Fruit fly (Drosophila melanogaster): ENCODE measurements around the gene mri.
A peak's percentile ranks its signal among the peaks of the same experiment; 100 is the strongest.

mri gene

DNA sequence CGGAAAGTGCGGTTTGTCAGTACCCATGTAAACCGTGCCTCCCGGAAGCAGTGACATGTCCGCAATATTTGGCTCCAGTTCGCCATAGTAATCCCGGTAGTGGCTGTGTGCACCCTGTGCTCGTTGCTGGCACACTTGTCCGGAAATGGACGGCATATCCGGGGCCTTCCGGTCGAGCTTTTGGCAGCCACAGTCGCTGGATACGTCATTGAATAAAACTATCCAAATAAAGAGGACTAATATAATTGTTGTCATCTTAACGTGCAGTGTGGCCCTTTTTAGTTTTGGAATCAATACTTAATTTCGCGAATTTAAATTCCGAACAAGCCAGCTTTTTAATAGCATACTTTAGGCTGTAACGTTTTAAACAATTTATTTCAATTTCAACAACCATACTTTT lies 24.0 kb upstream of the mri start, which contains the start of gene CG7049 (continued):
- TF ChIP-seq eg (GFP tag; IDR thresholded peaks at IDR 0.05) (no peak), Ets21C (GFP tag; optimal IDR thresholded peaks at IDR 0.05) (no peak), CG8632 (GFP tag; optimal IDR thresholded peaks at IDR 0.05) (no peak), CG6276 (GFP tag; optimal IDR thresholded peaks at IDR 0.05) (no peak)

DNA sequence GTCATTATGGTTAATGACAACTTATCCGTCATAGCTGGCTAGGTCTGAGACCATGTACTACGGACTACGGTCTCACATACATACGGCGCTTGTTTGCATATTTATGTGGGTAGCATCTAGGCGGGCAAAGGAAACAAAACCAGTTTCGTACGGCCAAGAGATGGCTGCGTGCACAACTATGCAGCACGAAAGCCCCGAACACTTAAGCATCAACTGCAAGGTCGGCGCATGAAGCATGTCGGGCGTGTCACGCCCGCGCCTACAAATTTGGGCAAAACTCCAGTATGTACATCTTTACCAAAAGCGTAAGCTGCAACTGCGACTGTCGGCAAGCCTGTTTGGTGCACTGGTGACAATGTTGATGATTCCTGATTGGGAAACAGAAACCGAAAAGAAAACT lies 22.0 kb upstream of the mri start:
- TF ChIP-seq eg (GFP tag; IDR thresholded peaks at IDR 0.05): 0 out of 3 replicates have a peak, but pooled peaks have one; percentile 28
- TF ChIP-seq CG6163 (GFP tag; IDR thresholded peaks at IDR 0.05): no peak
- TF ChIP-seq svp (GFP tag): no peak
- no peak for TF ChIP-seq Hr39 (GFP tag; optimal IDR thresholded peaks at IDR 0.05)
- no peak for TF ChIP-seq Sox102F (GFP tag; optimal IDR thresholded peaks at IDR 0.05)
- no peak for TF ChIP-seq CG8319 (GFP tag; optimal IDR thresholded peaks at IDR 0.05)
- TF ChIP-seq CG16779 (tag; optimal IDR thresholded peaks at IDR 0.05): no peak
- no peak for TF ChIP-seq OdsH (GFP tag; optimal IDR thresholded peaks at IDR 0.05)
- TF ChIP-seq Ets96B (tag; optimal IDR thresholded peaks at IDR 0.05): no peak
- TF ChIP-seq achi (GFP tag; optimal IDR thresholded peaks at IDR 0.05): no peak
- no peak for TF ChIP-seq esn (GFP tag; optimal IDR thresholded peaks at IDR 0.05)
- peak; percentile 83 for TF ChIP-seq CG1621 (tag; optimal IDR thresholded peaks at IDR 0.05)
- TF ChIP-seq Gug (GFP tag; IDR thresholded peaks at IDR 0.05): no peak
- TF ChIP-seq Eip93F (GFP tag; optimal IDR thresholded peaks at IDR 0.05): no peak
- no peak for TF ChIP-seq salr (GFP tag; optimal IDR thresholded peaks at IDR 0.05)
- no peak for TF ChIP-seq Sox14 (GFP tag; optimal IDR thresholded peaks at IDR 0.05)
- TF ChIP-seq vri (GFP tag; optimal IDR thresholded peaks at IDR 0.05): no peak
- TF ChIP-seq CG8632 (GFP tag; optimal IDR thresholded peaks at IDR 0.05): no peak
- peak; percentile 23 to 62 for TF ChIP-seq ss (GFP tag; optimal IDR thresholded peaks at IDR 0.05)
- peak; percentile 11 for TF ChIP-seq fkh (GFP tag; optimal IDR thresholded peaks at IDR 0.05)
- no peak for TF ChIP-seq Eip75B (GFP tag; optimal IDR thresholded peaks at IDR 0.05)
- no peak for TF ChIP-seq Blimp-1 (GFP tag; optimal IDR thresholded peaks at IDR 0.05)
- no peak for TF ChIP-seq CG6854 (GFP tag; optimal IDR thresholded peaks at IDR 0.05)
- no peak for TF ChIP-seq CG11762 (GFP tag; optimal IDR thresholded peaks at IDR 0.05; ENCODE audit: insufficient read depth)
- TF ChIP-seq CG4318 (GFP tag; optimal IDR thresholded peaks at IDR 0.05): no peak
- no peak for TF ChIP-seq dac (GFP tag; optimal IDR thresholded peaks at IDR 0.05)
- TF ChIP-seq Eip78C (GFP tag): peak; percentile 46
- TF ChIP-seq CG8119 (GFP tag; IDR thresholded peaks at IDR 0.05): no peak
- TF ChIP-seq CG10669 (GFP tag; optimal IDR thresholded peaks at IDR 0.05): no peak
- no peak for TF ChIP-seq Met (GFP tag; optimal IDR thresholded peaks at IDR 0.05)
- TF ChIP-seq fd59A (GFP tag; optimal IDR thresholded peaks at IDR 0.05): no peak
- TF ChIP-seq CG11294 (GFP tag; IDR thresholded peaks at IDR 0.05): no peak
- peak; percentile 9 for TF ChIP-seq dsx (GFP tag; optimal IDR thresholded peaks at IDR 0.05; ENCODE audit: poor library complexity, severe bottlenecking)
- no peak for TF ChIP-seq CG10631 (GFP tag; optimal IDR thresholded peaks at IDR 0.05)
- no peak for TF ChIP-seq Sox15 (GFP tag; optimal IDR thresholded peaks at IDR 0.05)
- TF ChIP-seq CG32006 (GFP tag; optimal IDR thresholded peaks at IDR 0.05): no peak

DNA sequence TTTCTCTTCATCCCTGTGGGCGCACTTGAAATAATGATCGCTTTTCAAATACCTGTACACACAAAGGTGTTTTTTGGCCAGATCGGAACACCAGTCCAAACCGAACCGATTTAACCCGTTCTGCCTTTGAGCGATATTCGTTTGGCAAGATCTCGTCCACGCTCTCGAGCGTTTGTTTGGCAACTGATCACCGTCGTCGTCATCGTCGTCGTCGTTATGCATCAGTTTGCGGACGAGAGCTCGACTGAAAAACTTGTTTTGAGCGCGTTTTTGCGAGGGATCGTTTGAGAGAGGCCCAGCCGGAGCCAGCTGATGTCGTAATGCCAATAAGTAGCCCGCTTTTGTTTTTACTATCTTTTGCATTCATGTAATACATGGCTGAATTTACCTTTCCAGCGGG lies 21.5 kb upstream of the mri start:
- TF ChIP-seq eg (GFP tag; IDR thresholded peaks at IDR 0.05) (0 out of 3 replicates have a peak, but pooled peaks have one; percentile 16), cyc (GFP tag; optimal IDR thresholded peaks at IDR 0.05) (no peak), CG6808 (GFP tag; optimal IDR thresholded peaks at IDR 0.05) (no peak), Lpt (GFP tag; optimal IDR thresholded peaks at IDR 0.05) (peak; percentile 21), fkh (GFP tag; optimal IDR thresholded peaks at IDR 0.05) (peak; percentile 30), CG6163 (GFP tag; IDR thresholded peaks at IDR 0.05) (0 out of 3 replicates have a peak, but pooled peaks have one; percentile 24), vri (GFP tag; optimal IDR thresholded peaks at IDR 0.05) (peak; percentile 68), fd85E (GFP tag; optimal IDR thresholded peaks at IDR 0.05) (no peak), CG6854 (GFP tag; optimal IDR thresholded peaks at IDR 0.05) (peak; percentile 17)

Measured in whole organism, prepupa.